Worm (Caenorhabditis elegans): ENCODE measurements around the gene srsy-1.

The srsy-1 gene

DNA sequence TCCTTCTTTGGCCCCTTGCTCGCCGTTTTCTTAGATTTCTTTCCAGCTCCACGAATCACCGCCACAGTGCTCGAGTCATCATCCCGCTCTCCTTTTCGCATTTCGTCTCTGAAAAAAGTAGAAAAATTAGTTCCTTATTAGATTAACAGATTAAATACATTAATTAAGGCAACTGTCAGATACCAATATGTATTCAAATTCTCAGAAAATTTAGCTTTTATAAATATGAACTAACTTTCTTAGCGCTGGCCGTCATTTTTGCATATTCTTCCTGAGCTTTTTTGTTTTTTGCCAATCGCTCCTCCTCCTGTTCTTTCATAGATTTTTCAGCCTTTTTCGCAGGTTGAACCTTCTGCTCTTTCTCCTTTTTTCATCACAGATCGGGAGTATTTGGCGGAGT, 16.2 kb upstream of the srsy-1 start, which contains the start of gene C04G6.6 (continued):
- TF ChIP-seq hlh-26 (GFP tag; conservative IDR thresholded peaks at IDR 0.05): no peak
- TF ChIP-seq ceh-40 (GFP tag; IDR thresholded peaks at IDR 0.05): no peak

- TF ChIP-seq nhr-179 (tag; optimal IDR thresholded peaks at IDR 0.05) (no peak), snpc-3.4 (tag; optimal IDR thresholded peaks at IDR 0.05) (no peak), ZK185.1 (tag; optimal IDR thresholded peaks at IDR 0.05; ENCODE audit: poor library complexity, severe bottlenecking) (no peak), F39B2.1 (GFP tag; IDR thresholded peaks at IDR 0.05) (no peak), fkh-3 (tag; optimal IDR thresholded peaks at IDR 0.05) (no peak), ceh-100 (GFP tag; IDR thresholded peaks at IDR 0.05) (no peak), hmg-20 (GFP tag; IDR thresholded peaks at IDR 0.05) (no peak), C06A6.2 (GFP tag; conservative IDR thresholded peaks at IDR 0.05) (no peak), mel-28 (tag; optimal IDR thresholded peaks at IDR 0.05; ENCODE audit: borderline replicate concordance) (no peak), Y79H2A.3 (GFP tag; conservative IDR thresholded peaks at IDR 0.05) (no peak), hrde-1 (tag; optimal IDR thresholded peaks at IDR 0.05; ENCODE audit: borderline replicate concordance) (no peak)
These were observed 14.1 kb upstream of the srsy-1 start, which contains the start of the genes idpb-3 and idpb-1 for ce11 chrII:5101701-5102100. Gene idpb-3, minus strand, starts transcription at chrII:5101801. Gene idpb-1, plus strand, starts transcription at chrII:5101984.

- TF ChIP-seq F37B4.10 (GFP tag; IDR thresholded peaks at IDR 0.05) (no peak), bed-1 (GFP tag; IDR thresholded peaks at IDR 0.05) (no peak), him-1 (tag; optimal IDR thresholded peaks at IDR 0.05) (no peak), fkh-3 (tag; optimal IDR thresholded peaks at IDR 0.05) (no peak), Y53F4B.3 (GFP tag; IDR thresholded peaks at IDR 0.05) (no peak), ZK185.1 (tag; optimal IDR thresholded peaks at IDR 0.05; ENCODE audit: poor library complexity, severe bottlenecking) (no peak), ceh-91 (GFP tag; IDR thresholded peaks at IDR 0.05) (no peak), unc-62 (GFP tag; optimal IDR thresholded peaks at IDR 0.05) (no peak), T26A5.8 (tag; optimal IDR thresholded peaks at IDR 0.05) (no peak), ccch-3 (GFP tag; optimal IDR thresholded peaks at IDR 0.05) (no peak)
These were observed 12.6 kb upstream of the srsy-1 start for ce11 chrII:5103189-5103588.

DNA sequence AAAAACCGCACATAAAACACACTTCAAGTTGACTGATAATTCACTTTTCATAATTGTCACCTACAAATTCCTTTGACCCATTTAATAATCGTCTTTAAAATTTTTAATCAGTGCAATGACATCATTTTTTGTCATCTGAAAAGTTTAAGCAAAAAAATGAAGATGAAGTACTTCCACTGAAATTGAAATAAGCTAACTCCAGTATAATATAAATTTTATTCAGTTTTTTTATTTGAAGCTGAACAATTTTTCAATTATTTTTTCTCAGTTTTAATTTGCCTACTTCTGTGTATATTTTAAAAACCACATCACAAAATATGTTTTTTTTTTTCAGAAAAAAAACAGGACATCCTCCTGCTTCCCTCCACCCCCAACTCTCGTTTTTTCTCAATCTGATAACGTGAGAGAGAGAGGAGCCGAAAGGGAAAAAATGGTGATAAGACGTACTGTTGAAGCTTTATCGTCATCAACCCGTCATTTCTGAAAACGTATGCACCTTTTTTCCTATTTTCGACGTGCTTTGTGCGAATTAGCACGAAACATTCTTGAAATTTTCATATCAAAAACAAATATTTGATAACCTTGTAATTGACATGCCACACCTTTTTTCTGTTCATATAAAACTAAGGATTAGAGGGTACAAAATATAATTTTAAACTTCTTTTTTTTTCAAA, 11.9 kb upstream of the srsy-1 start, which contains the start of the genes C04G6.11 and mpk-2:
Gene C04G6.11 (minus strand): TSS at position 51 of the 674 bp plus-strand sequence.
Gene mpk-2 (plus strand): TSS at position 335 of the 674 bp plus-strand sequence.
- no peak for TF ChIP-seq somi-1 (GFP tag; optimal IDR thresholded peaks at IDR 0.05)
- TF ChIP-seq B0019.2 (GFP tag; conservative IDR thresholded peaks at IDR 0.05): no peak
- peak; percentile 93 for TF ChIP-seq nhr-80 (tag; optimal IDR thresholded peaks at IDR 0.05)
- TF ChIP-seq madf-10 (tag; optimal IDR thresholded peaks at IDR 0.05): peak; percentile 22
- peak; percentile 44 for TF ChIP-seq unc-62 (GFP tag; optimal IDR thresholded peaks at IDR 0.05)
- TF ChIP-seq ztf-22 (GFP tag; optimal IDR thresholded peaks at IDR 0.05): peak; percentile 58
- no peak for TF ChIP-seq rcor-1 (GFP tag; IDR thresholded peaks at IDR 0.05)
- TF ChIP-seq atf-7 (tag; optimal IDR thresholded peaks at IDR 0.05): peak; percentile 75
- no peak for TF ChIP-seq aptf-2 (GFP tag; conservative IDR thresholded peaks at IDR 0.05)
- no peak for TF ChIP-seq F55B11.4 (tag; optimal IDR thresholded peaks at IDR 0.05; ENCODE audit: borderline replicate concordance, insufficient read depth)
- TF ChIP-seq ztf-25 (GFP tag; IDR thresholded peaks at IDR 0.05): no peak
- TF ChIP-seq die-1 (tag; optimal IDR thresholded peaks at IDR 0.05): no peak
- TF ChIP-seq egl-44 (GFP tag; IDR thresholded peaks at IDR 0.05): no peak
- peak; percentile 21 to 40 for TF ChIP-seq let-607 (tag; optimal IDR thresholded peaks at IDR 0.05)
- no peak for TF ChIP-seq Y67H2A.10 (GFP tag; conservative IDR thresholded peaks at IDR 0.05)
- no peak for TF ChIP-seq ama-1 (optimal IDR thresholded peaks at IDR 0.05)
- no peak for TF ChIP-seq ama-1 (GFP tag; optimal IDR thresholded peaks at IDR 0.05)
- TF ChIP-seq hsf-1 (GFP tag; IDR thresholded peaks at IDR 0.05): no peak
- no peak for TF ChIP-seq ztf-18 (tag; optimal IDR thresholded peaks at IDR 0.05)
- no peak for TF ChIP-seq Y53F4B.3 (GFP tag; IDR thresholded peaks at IDR 0.05)
- no peak for TF ChIP-seq F57A8.1 (GFP tag; optimal IDR thresholded peaks at IDR 0.05)
- no peak for TF ChIP-seq ztf-6 (GFP tag; IDR thresholded peaks at IDR 0.05)
- no peak for TF ChIP-seq egrh-3 (GFP tag; IDR thresholded peaks at IDR 0.05)
- TF ChIP-seq F39B2.1 (GFP tag; IDR thresholded peaks at IDR 0.05): no peak

Measured in whole organism, young adult.